Worm (Caenorhabditis elegans): Measurements from ENCODE around the gene clec-175.

Gene clec-175

ce11 chrIV:4472418-4473173 lies 50.5 kb downstream of the clec-175 start (continued):
- TF ChIP-seq unc-39 (tag; optimal IDR thresholded peaks at IDR 0.05) (no peak), zag-1 (tag; optimal IDR thresholded peaks at IDR 0.05) (no peak)

DNA sequence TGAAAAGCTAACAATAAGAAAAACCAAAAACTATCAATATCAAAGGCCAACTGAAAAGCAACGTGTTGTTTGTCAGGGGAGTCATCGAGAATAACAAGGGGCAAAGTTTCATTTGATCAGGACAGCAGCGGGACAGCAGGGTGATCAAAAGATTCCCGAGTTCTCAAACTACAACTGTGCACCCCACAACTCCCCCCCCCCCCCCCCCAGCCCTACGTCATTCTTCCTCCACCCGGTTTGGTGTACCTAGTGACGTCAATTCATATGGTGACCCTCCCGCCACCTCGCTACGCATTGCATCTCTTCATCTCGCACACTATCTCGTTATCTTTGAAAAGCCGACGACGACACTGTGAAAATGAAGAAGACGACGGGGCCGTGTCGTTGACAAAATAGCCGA lies 51.6 kb downstream of the clec-175 start:
- TF ChIP-seq ama-1 (optimal IDR thresholded peaks at IDR 0.05) (peak; percentile 83), lsy-12 (tag; optimal IDR thresholded peaks at IDR 0.05) (peak; percentile 19), nhr-23 (tag; optimal IDR thresholded peaks at IDR 0.05) (peak; percentile 12), elt-2 (tag; optimal IDR thresholded peaks at IDR 0.05) (peak; percentile 4), lin-15B (tag; optimal IDR thresholded peaks at IDR 0.05) (no peak), ztf-11 (tag; optimal IDR thresholded peaks at IDR 0.05) (no peak), unc-39 (tag; optimal IDR thresholded peaks at IDR 0.05) (no peak), nhr-67 (tag; optimal IDR thresholded peaks at IDR 0.05) (no peak), nhr-25 (tag; optimal IDR thresholded peaks at IDR 0.05) (peak; percentile 14)

ce11 chrIV:4475362-4476086 lies 53.4 kb downstream of the clec-175 start:
- TF ChIP-seq elt-2 (tag; optimal IDR thresholded peaks at IDR 0.05) (peak; percentile 72), ztf-4 (tag; optimal IDR thresholded peaks at IDR 0.05) (peak; percentile 14), pqm-1 (tag; optimal IDR thresholded peaks at IDR 0.05) (peak; percentile 40), mml-1 (tag; optimal IDR thresholded peaks at IDR 0.05) (no peak), tbx-2 (tag; optimal IDR thresholded peaks at IDR 0.05) (no peak), pha-4 (tag; optimal IDR thresholded peaks at IDR 0.05) (peak; percentile 58), ama-1 (optimal IDR thresholded peaks at IDR 0.05) (peak; percentile 3)
